Worm (Caenorhabditis elegans): Measurements from ENCODE around the gene C44C10.7.

ce11 chrX:11693092-11693491 is 5.0 kb upstream of the C44C10.7 start, which contains the start of gene smcl-1:
- TF ChIP-seq ets-7 (tag; optimal IDR thresholded peaks at IDR 0.05), result no peak
- TF ChIP-seq pes-1 (GFP tag; IDR thresholded peaks at IDR 0.05), result no peak
- TF ChIP-seq ceh-13 (GFP tag; optimal IDR thresholded peaks at IDR 0.05), result no peak
- TF ChIP-seq hnd-1 (tag; optimal IDR thresholded peaks at IDR 0.05), result no peak
- no peak for TF ChIP-seq B0310.2 (tag; optimal IDR thresholded peaks at IDR 0.05)

Measured in whole organism, early embryonic.